Worm (Caenorhabditis elegans): Measurements from ENCODE around the gene sri-31.

The sri-31 gene

DNA sequence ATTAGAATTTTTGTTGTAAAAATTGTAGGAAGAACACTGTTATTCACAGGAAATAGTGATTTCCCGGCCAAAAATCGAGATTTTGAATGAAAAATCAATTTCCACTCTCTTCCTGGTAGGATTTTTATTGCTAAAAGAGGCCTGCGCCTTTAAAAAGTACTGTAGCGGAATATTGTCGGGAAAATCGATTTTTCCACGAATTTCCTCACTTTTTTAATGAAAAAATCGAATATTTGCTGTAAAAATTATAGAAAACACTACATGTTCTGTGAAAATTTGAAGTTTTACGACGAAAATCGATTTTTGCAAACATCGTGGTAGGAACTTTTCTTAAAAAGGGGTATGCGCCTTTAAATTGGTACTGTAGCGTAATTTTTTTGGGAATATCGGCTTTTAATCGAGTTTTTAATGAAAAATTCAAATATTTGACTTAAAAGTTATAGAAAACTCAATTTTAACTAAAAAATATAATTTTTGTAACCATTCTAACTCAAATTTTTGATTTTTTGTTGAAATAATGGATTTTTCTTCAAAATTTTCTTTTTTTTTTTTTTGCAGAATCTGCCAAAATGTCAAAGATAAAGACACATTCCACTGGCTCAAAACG lies 5.6 kb downstream of the sri-31 start, which contains the start of gene lin-8:
Gene lin-8 (plus strand): TSS at position 557 of the 607 bp plus-strand sequence.
- TF ChIP-seq nhr-23 (tag; optimal IDR thresholded peaks at IDR 0.05): no peak
- no peak for TF ChIP-seq nhr-21 (tag; optimal IDR thresholded peaks at IDR 0.05)
- no peak for TF ChIP-seq egl-27 (tag; optimal IDR thresholded peaks at IDR 0.05)
- TF ChIP-seq mbf-1 (tag; optimal IDR thresholded peaks at IDR 0.05): no peak
- no peak for TF ChIP-seq sem-4 (tag; optimal IDR thresholded peaks at IDR 0.05)
- no peak for TF ChIP-seq lin-13 (GFP tag; optimal IDR thresholded peaks at IDR 0.05)
- TF ChIP-seq C34F6.9 (tag; optimal IDR thresholded peaks at IDR 0.05): no peak

DNA sequence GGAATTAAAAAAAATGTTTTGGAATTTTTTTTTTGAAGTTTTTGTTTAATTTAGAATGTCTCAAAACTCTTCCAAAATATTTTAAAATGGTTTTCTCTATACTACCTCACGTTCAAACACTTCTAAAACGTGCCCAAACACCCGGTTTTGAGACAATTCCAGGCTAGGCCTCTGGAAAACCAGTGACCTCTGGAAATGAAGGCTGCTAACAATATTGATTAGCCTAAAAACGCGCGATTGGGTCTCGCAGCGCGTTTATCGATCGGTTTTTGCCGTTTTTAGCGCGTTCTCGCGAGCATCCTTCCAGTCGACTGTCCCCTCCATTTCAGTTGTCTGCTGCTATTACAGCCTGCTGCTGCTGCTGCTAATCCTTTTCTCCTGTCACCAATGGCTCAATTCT lies 10.0 kb downstream of the sri-31 start, which contains the start of gene Y25C1A.6:
Gene Y25C1A.6 (plus strand): TSS at position 301 of the 400 bp plus-strand sequence.
- no peak for TF ChIP-seq nhr-25 (tag; optimal IDR thresholded peaks at IDR 0.05)
- TF ChIP-seq nhr-77 (tag; optimal IDR thresholded peaks at IDR 0.05): no peak
- TF ChIP-seq ztf-11 (tag; optimal IDR thresholded peaks at IDR 0.05): no peak
- TF ChIP-seq lin-39 (tag; optimal IDR thresholded peaks at IDR 0.05): no peak

DNA sequence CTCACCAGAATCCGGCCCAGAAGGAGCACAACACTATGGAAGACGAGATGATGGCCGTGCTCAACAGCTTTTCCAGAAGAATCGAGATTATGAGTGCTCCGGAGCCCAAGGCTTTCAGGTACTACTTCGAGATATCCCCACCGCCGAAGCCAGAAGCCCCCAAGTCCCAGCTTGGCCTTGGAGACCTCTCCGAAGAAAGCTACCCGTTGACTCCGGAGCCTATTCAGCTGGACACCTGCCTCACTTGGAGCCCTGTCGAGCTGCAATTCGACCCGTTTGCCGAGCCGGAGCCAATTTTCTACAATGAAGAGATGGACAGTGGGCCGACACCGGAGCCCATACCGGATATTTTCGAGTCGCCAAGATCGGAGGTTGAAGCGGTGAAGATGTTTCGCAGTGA lies 10.8 kb downstream of the sri-31 start:
- TF ChIP-seq mab-5 (tag; optimal IDR thresholded peaks at IDR 0.05) (no peak), dmd-4 (tag; optimal IDR thresholded peaks at IDR 0.05) (no peak), nhr-10 (tag; optimal IDR thresholded peaks at IDR 0.05) (no peak), ztf-11 (tag; optimal IDR thresholded peaks at IDR 0.05) (no peak), unc-55 (GFP tag; optimal IDR thresholded peaks at IDR 0.05) (no peak), ceh-16 (tag; optimal IDR thresholded peaks at IDR 0.05) (no peak), nhr-12 (tag; optimal IDR thresholded peaks at IDR 0.05) (no peak), ZK546.5 (tag; optimal IDR thresholded peaks at IDR 0.05) (no peak), unc-62 (GFP tag; optimal IDR thresholded peaks at IDR 0.05) (no peak), sma-9 (GFP tag; optimal IDR thresholded peaks at IDR 0.05) (no peak), sma-9 (tag; optimal IDR thresholded peaks at IDR 0.05) (no peak), nhr-21 (tag; optimal IDR thresholded peaks at IDR 0.05) (no peak), skn-1 (tag; optimal IDR thresholded peaks at IDR 0.05) (no peak)

DNA sequence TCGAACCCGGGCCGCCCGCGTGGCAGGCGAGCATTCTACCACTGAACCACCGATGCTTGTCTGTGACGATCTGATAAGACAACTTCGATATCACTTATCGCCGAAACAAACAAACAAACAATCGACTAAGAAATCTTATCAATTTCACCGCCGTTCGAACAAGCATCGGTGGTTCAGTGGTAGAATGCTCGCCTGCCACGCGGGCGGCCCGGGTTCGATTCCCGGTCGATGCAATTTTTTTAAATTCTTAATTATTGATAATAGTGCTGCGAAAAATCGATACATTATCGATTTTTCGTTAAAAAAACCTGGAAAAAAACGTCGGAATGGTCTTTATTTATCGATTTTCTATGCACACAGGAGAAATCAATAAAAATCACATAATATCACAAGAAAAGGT lies 11.4 kb downstream of the sri-31 start:
- TF ChIP-seq fos-1 (tag; optimal IDR thresholded peaks at IDR 0.05): peak; percentile 8
- TF ChIP-seq nhr-12 (tag; optimal IDR thresholded peaks at IDR 0.05): no peak
- no peak for TF ChIP-seq unc-55 (GFP tag; optimal IDR thresholded peaks at IDR 0.05)
- TF ChIP-seq crh-2 (tag; optimal IDR thresholded peaks at IDR 0.05): peak; percentile 71
- no peak for TF ChIP-seq unc-62 (GFP tag; optimal IDR thresholded peaks at IDR 0.05)
- TF ChIP-seq lsy-2 (tag; optimal IDR thresholded peaks at IDR 0.05): peak in 1 of 2 experiments; percentile 42
- no peak for TF ChIP-seq aly-2 (tag; optimal IDR thresholded peaks at IDR 0.05)
- TF ChIP-seq nhr-23 (tag; optimal IDR thresholded peaks at IDR 0.05): no peak
- TF ChIP-seq mdl-1 (tag; optimal IDR thresholded peaks at IDR 0.05): no peak
- no peak for TF ChIP-seq zag-1 (tag; optimal IDR thresholded peaks at IDR 0.05)
- TF ChIP-seq skn-1 (tag; optimal IDR thresholded peaks at IDR 0.05): no peak
- no peak for TF ChIP-seq Y55F3AM.14 (GFP tag; optimal IDR thresholded peaks at IDR 0.05)
- no peak for TF ChIP-seq sma-9 (GFP tag; optimal IDR thresholded peaks at IDR 0.05)
- no peak for TF ChIP-seq sma-9 (tag; optimal IDR thresholded peaks at IDR 0.05)
- no peak for TF ChIP-seq ceh-82 (tag; optimal IDR thresholded peaks at IDR 0.05)
- no peak for TF ChIP-seq lin-39 (tag; optimal IDR thresholded peaks at IDR 0.05)
- TF ChIP-seq F13H6.1 (tag; optimal IDR thresholded peaks at IDR 0.05): no peak
- TF ChIP-seq egl-27 (tag; optimal IDR thresholded peaks at IDR 0.05): no peak
- no peak for TF ChIP-seq ztf-4 (tag; optimal IDR thresholded peaks at IDR 0.05)
- TF ChIP-seq sma-3 (GFP tag; optimal IDR thresholded peaks at IDR 0.05): peak; percentile 45
- no peak for TF ChIP-seq sem-4 (tag; optimal IDR thresholded peaks at IDR 0.05)
- TF ChIP-seq gmeb-1 (tag; optimal IDR thresholded peaks at IDR 0.05): peak; percentile 3
- TF ChIP-seq snpc-4 (tag; optimal IDR thresholded peaks at IDR 0.05): no peak
- TF ChIP-seq nhr-25 (tag; optimal IDR thresholded peaks at IDR 0.05): no peak
- TF ChIP-seq nhr-6 (tag; optimal IDR thresholded peaks at IDR 0.05): no peak
- no peak for TF ChIP-seq nhr-10 (tag; optimal IDR thresholded peaks at IDR 0.05)

DNA sequence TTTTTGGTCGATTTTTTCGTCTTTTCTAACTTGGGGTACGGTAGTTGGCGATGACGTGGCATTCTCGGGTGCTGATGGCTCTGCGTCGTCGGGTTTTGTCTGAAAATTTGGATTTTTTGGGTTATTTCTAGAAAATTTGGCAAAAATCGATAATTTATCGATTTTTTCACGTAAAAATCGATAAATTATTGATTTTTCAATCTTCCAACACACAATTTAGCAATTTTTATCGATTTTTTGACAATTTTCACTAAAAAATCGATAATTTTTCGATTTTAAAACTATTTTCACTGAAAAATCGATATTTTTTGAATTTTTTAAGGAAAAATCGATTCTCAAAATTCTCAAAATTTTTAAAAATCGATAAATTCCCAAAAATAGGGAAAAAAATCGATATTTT lies 12.1 kb downstream of the sri-31 start:
- TF ChIP-seq alr-1 (tag; optimal IDR thresholded peaks at IDR 0.05) (no peak), Y55F3AM.14 (GFP tag; optimal IDR thresholded peaks at IDR 0.05) (no peak), mdl-1 (tag; optimal IDR thresholded peaks at IDR 0.05) (no peak), nhr-237 (tag; optimal IDR thresholded peaks at IDR 0.05) (no peak), nhr-21 (tag; optimal IDR thresholded peaks at IDR 0.05) (no peak), nhr-129 (tag; optimal IDR thresholded peaks at IDR 0.05) (no peak), aly-2 (tag; optimal IDR thresholded peaks at IDR 0.05) (no peak), ztf-1 (GFP tag; conservative IDR thresholded peaks at IDR 0.05) (no peak), lin-13 (GFP tag; optimal IDR thresholded peaks at IDR 0.05) (no peak), ceh-82 (tag; optimal IDR thresholded peaks at IDR 0.05) (no peak), lsy-2 (tag; optimal IDR thresholded peaks at IDR 0.05) (no peak), gmeb-1 (tag; optimal IDR thresholded peaks at IDR 0.05) (no peak), blmp-1 (tag; optimal IDR thresholded peaks at IDR 0.05; ENCODE audit: insufficient read depth) (no peak), peb-1 (tag; optimal IDR thresholded peaks at IDR 0.05) (no peak), ztf-4 (tag; optimal IDR thresholded peaks at IDR 0.05) (no peak)
